Worm (Caenorhabditis elegans): ENCODE data around the gene mpz-5.

DNA sequence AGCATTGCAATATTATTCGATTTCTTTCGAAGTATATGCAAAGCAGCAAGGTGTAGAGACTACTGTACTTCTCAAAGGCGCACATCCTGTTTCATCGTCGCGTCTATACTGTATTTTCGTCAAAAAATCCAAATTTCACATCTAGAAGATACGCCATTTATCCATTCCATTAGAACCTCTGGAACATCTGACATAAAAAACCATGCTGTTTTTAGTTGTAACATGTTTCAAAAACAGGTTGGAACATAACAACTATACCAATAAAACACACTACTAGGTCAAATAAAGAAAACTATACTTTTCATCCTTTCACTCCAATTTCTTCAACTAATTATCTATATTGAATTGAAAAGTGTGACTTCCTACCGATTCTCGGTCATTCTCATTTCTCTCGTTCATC lies 13.3 kb downstream of the mpz-5 start, which contains the start of gene ugt-59:
- TF ChIP-seq nhr-77 (tag; optimal IDR thresholded peaks at IDR 0.05) = no peak
- no peak for TF ChIP-seq nhr-76 (tag; optimal IDR thresholded peaks at IDR 0.05)
- no peak for TF ChIP-seq nfya-1 (tag; optimal IDR thresholded peaks at IDR 0.05; ENCODE audit: insufficient read depth)
